Worm (Caenorhabditis elegans) whole organism, L4 larva: Measurements from ENCODE around the gene ZK697.14.

Source experiments
- ZK546.5 ChIP-seq, 2 experiments: sonication (generic microtip); optimal IDR thresholded peaks; 2 replicates each; lab custom pipeline; 2017; ENCODE audit warnings: missing biosample characterization in 2 of 2, missing genetic modification characterization in 2 of 2
- ceh-28 ChIP-seq: fragments of 150-350 bp; optimal IDR thresholded peaks from 2 replicates; lab custom pipeline; 2014; ENCODE audit warnings: missing biosample characterization, missing genetic modification reagents, missing genetic modification characterization
- lsy-2 ChIP-seq, 2 experiments: fragments of 150-350 bp in 1 of 2; sonication (generic microtip) in 1 of 2; optimal IDR thresholded peaks; 2 replicates each; lab custom pipeline; 2014 to 2017; ENCODE audit warnings: missing biosample characterization in 2 of 2, missing genetic modification characterization in 2 of 2
- nhr-10 ChIP-seq: fragments of 150-350 bp; optimal IDR thresholded peaks from 2 replicates; lab custom pipeline; 2014; ENCODE audit warnings: missing biosample characterization, missing genetic modification characterization
- nhr-42 ChIP-seq: fragments of 200-800 bp; sonication (Bioruptor generic); IDR thresholded peaks from 2 replicates; pipeline ENCODE4 v1.3.6; 2022; ENCODE audit warnings: missing genetic modification characterization, missing compliant biosample characterization
- snpc-4 ChIP-seq: fragments of 150-350 bp; optimal IDR thresholded peaks from 2 replicates; lab custom pipeline; 2014; ENCODE audit warnings: missing biosample characterization, missing genetic modification characterization
- unc-62 ChIP-seq, 3 experiments: fragments of 150-350 bp in 1 of 3; sonication (generic microtip); optimal IDR thresholded peaks in 2 of 3; peaks in 1 of 3; 1 replicate in 1 of 3; 2 replicates in 2 of 3; lab custom pipeline; 2014 to 2017; ENCODE audit warnings: missing biosample characterization in 3 of 3, missing genetic modification characterization in 3 of 3, missing genetic modification reagents in 3 of 3, missing genotype in 1 of 3
- zfp-3 ChIP-seq: fragments of 200-800 bp; sonication (Bioruptor generic); conservative IDR thresholded peaks from 2 replicates; pipeline ENCODE4 v1.3.6; 2022; ENCODE audit warnings: missing genetic modification reagents, missing genetic modification characterization, missing compliant biosample characterization

DNA sequence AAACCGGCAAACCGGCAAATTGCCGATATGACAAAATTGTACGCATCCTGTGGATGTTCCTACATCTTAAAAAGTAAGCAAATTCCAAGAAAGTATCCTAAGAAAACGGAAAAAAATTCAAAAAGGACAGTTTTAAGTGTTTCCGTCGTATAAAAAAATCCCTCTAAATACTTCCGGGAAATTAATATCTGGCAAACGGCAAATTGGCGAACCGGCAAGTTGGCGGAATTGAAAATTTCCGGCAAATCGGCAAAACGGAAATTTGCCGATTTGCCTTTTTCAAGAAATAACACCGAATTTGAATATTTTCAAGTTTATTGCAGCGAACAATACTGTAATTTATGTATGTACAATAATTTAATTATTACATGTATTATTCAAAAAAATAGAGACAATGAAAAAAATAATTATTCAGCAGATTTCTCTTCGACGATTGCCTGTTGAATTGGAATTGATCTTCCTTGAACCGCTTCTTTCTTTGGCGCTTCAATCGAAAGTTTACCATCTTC lies 48.6 kb upstream of the ZK697.14 start:
- no peak for TF ChIP-seq snpc-4 (tag; lab: Kevin White, UChicago)
- no peak for TF ChIP-seq lsy-2 (tag; optimal IDR thresholded peaks at IDR 0.05; lab: Kevin White, UChicago)
- no peak for TF ChIP-seq nhr-42 (GFP tag; lab: Robert Waterston, UW)
- 0 out of 2 replicates have a peak, but pooled peaks have one; percentile 56 for TF ChIP-seq zfp-3
- TF ChIP-seq unc-62 (GFP tag; optimal IDR thresholded peaks at IDR 0.05 in 1 of 2; lab: Kevin White, UChicago), result no peak
- TF ChIP-seq unc-62 (tag; optimal IDR thresholded peaks at IDR 0.05; lab: Kevin White, UChicago), result no peak
- no peak for TF ChIP-seq ZK546.5 (tag; optimal IDR thresholded peaks at IDR 0.05; lab: Kevin White, UChicago)
- no peak for TF ChIP-seq nhr-10
- no peak for TF ChIP-seq ceh-28 (tag; lab: Kevin White, UChicago)
